Fruit fly (Drosophila melanogaster) whole organism, wandering third instar larva: ENCODE data around the gene CG6356.
A peak's percentile ranks its signal among the peaks of the same experiment; 100 is the strongest.

Experiments used
- psq ChIP-seq: fragments of 200-800 bp; sonication (Bioruptor generic); optimal IDR thresholded peaks from 3 replicates; lab custom pipeline; 2017; ENCODE audit warnings: missing biosample characterization, mild to moderate bottlenecking, missing genetic modification characterization, moderate library complexity
- rgr ChIP-seq: fragments of 200-800 bp; sonication (Bioruptor generic); optimal IDR thresholded peaks from 3 replicates; lab custom pipeline; 2016; ENCODE audit warnings: missing biosample characterization, mild to moderate bottlenecking, missing genetic modification characterization

dm6 chr3R:24260041-24260379 is 23.7 kb upstream of the CG6356 start:
- peak; percentile 29 for TF ChIP-seq psq (GFP tag; lab: Kevin White, UChicago)
- no peak for TF ChIP-seq rgr (GFP tag; lab: Kevin White, UChicago)
